Fruit fly (Drosophila melanogaster) whole organism: ENCODE results near the gene Nazo.

ENCODE experiments used
- Dll ChIP-seq: fragments of >200 bp; optimal IDR thresholded peaks from 2 replicates; lab custom pipeline; 2017
- EcR ChIP-seq, 2 experiments: fragments of >200 bp; optimal IDR thresholded peaks; 2 replicates each; lab custom pipeline; 2017; ENCODE audit warnings: missing biosample characterization in 2 of 2, missing genetic modification characterization in 2 of 2, missing genetic modification reagents in 2 of 2
- usp ChIP-seq: fragments of >200 bp; optimal IDR thresholded peaks from 2 replicates; lab custom pipeline; 2017; ENCODE audit warnings: missing biosample characterization, missing genetic modification characterization, mixed read lengths

- no peak for TF ChIP-seq usp (GFP tag; lab: Kevin White, UChicago)
- no peak for TF ChIP-seq EcR (GFP tag; optimal IDR thresholded peaks at IDR 0.05; lab: Kevin White, UChicago)
- no peak for TF ChIP-seq Dll (lab: Kevin White, UChicago)
Observed at dm6 chr3R:8317709-8318335, 30.1 kb downstream of the Nazo start.
